Fruit fly (Drosophila melanogaster): Measurements from ENCODE around the gene CG4678.

Gene CG4678

dm6 chrX:16691440-16691839 lies 4.5 kb upstream of the CG4678 start:
- TF ChIP-seq rn (GFP tag; IDR thresholded peaks at IDR 0.05) (peak; percentile 66), fd96Ca (GFP tag; IDR thresholded peaks at IDR 0.05) (peak; percentile 90), CG17806 (tag; optimal IDR thresholded peaks at IDR 0.05) (peak; percentile 62), D1 (tag; optimal IDR thresholded peaks at IDR 0.05) (no peak), CG34367 (tag; optimal IDR thresholded peaks at IDR 0.05) (peak; percentile 68), Snoo (tag; optimal IDR thresholded peaks at IDR 0.05) (peak; percentile 48), CG10348 (GFP tag; IDR thresholded peaks at IDR 0.05) (peak; percentile 19; the same call in 1 of the 2 replicates), Ets98B (GFP tag; IDR thresholded peaks at IDR 0.05) (peak; percentile 90), CG4496 (GFP tag; IDR thresholded peaks at IDR 0.05) (peak; percentile 95), CG8159 (tag; optimal IDR thresholded peaks at IDR 0.05) (peak; percentile 62), gl (tag; optimal IDR thresholded peaks at IDR 0.05) (peak; percentile 43), CG14655 (GFP tag; optimal IDR thresholded peaks at IDR 0.05) (peak; percentile 81), CG32121 (GFP tag; IDR thresholded peaks at IDR 0.05) (peak; percentile 90), CG8301 (tag; optimal IDR thresholded peaks at IDR 0.05) (peak; percentile 79), Pif1B (GFP tag; optimal IDR thresholded peaks at IDR 0.05) (peak; percentile 65), CG9948 (tag; optimal IDR thresholded peaks at IDR 0.05) (peak; percentile 61), EcR (GFP tag; optimal IDR thresholded peaks at IDR 0.05) (no peak), CG12605 (GFP tag; IDR thresholded peaks at IDR 0.05) (peak; percentile 87), CG13204 (GFP tag; optimal IDR thresholded peaks at IDR 0.05) (no peak), Pif1A (GFP tag; optimal IDR thresholded peaks at IDR 0.05) (peak; percentile 77), CG15710 (tag; optimal IDR thresholded peaks at IDR 0.05) (peak; percentile 74)

- TF ChIP-seq EcR (GFP tag; optimal IDR thresholded peaks at IDR 0.05) (no peak), CG8301 (tag; optimal IDR thresholded peaks at IDR 0.05) (no peak), Snoo (tag; optimal IDR thresholded peaks at IDR 0.05) (no peak), rn (GFP tag; IDR thresholded peaks at IDR 0.05) (no peak), CG8159 (tag; optimal IDR thresholded peaks at IDR 0.05) (no peak), D1 (tag; optimal IDR thresholded peaks at IDR 0.05) (no peak), CG34367 (tag; optimal IDR thresholded peaks at IDR 0.05) (no peak), CG12605 (GFP tag; IDR thresholded peaks at IDR 0.05) (no peak), CG17806 (tag; optimal IDR thresholded peaks at IDR 0.05) (no peak), fd96Ca (GFP tag; IDR thresholded peaks at IDR 0.05) (no peak), CG10348 (GFP tag; IDR thresholded peaks at IDR 0.05) (no peak), CG4496 (GFP tag; IDR thresholded peaks at IDR 0.05) (no peak), CG9948 (tag; optimal IDR thresholded peaks at IDR 0.05) (no peak), Pif1A (GFP tag; optimal IDR thresholded peaks at IDR 0.05) (no peak), Pif1B (GFP tag; optimal IDR thresholded peaks at IDR 0.05) (no peak), CG13204 (GFP tag; optimal IDR thresholded peaks at IDR 0.05) (no peak), gl (tag; optimal IDR thresholded peaks at IDR 0.05) (no peak), Ets98B (GFP tag; IDR thresholded peaks at IDR 0.05) (no peak), CG32121 (GFP tag; IDR thresholded peaks at IDR 0.05) (no peak)
Measured at dm6 chrX:16692325-16692724, 3.6 kb upstream of the CG4678 start.

- TF ChIP-seq CG13204 (GFP tag; optimal IDR thresholded peaks at IDR 0.05) (peak; percentile 55), rn (GFP tag; IDR thresholded peaks at IDR 0.05) (no peak), CG4496 (GFP tag; IDR thresholded peaks at IDR 0.05) (0 out of 3 replicates have a peak, but pooled peaks have one; percentile 25)
Measured at dm6 chrX:16693805-16694387, 2.0 kb upstream of the CG4678 start.

dm6 chrX:16694477-16694876 lies 1.5 kb upstream of the CG4678 start:
- TF ChIP-seq CG15710 (tag; optimal IDR thresholded peaks at IDR 0.05), result no peak
- peak; percentile 9 for TF ChIP-seq CG14655 (GFP tag; optimal IDR thresholded peaks at IDR 0.05)

dm6 chrX:16694959-16695358 lies 972 bp upstream of the CG4678 start, which contains the start of gene Septin4:
Gene Septin4 (minus strand): TSS chrX:16695173.
- TF ChIP-seq CG4496 (GFP tag; IDR thresholded peaks at IDR 0.05), result 0 out of 3 replicates have a peak, but pooled peaks have one; percentile 28
- TF ChIP-seq fd96Ca (GFP tag; IDR thresholded peaks at IDR 0.05), result no peak

- TF ChIP-seq Ets98B (GFP tag; IDR thresholded peaks at IDR 0.05), result no peak
- TF ChIP-seq CG14655 (GFP tag; optimal IDR thresholded peaks at IDR 0.05), result peak; percentile 16
- peak; percentile 39 for TF ChIP-seq CG8301 (tag; optimal IDR thresholded peaks at IDR 0.05)
- TF ChIP-seq Snoo (tag; optimal IDR thresholded peaks at IDR 0.05), result peak; percentile 2
Measured at dm6 chrX:16696614-16697519, 936 bp downstream of the CG4678 start.
